Worm (Caenorhabditis elegans) whole organism, L4/young adult: ENCODE data around the gene srx-54.

Experiments used
- W03F9.2 ChIP-seq: fragments of 150-350 bp; optimal IDR thresholded peaks from 2 replicates; lab custom pipeline; 2014; ENCODE audit warnings: missing biosample characterization, missing genetic modification characterization
- dao-5 ChIP-seq: sonication (generic microtip); optimal IDR thresholded peaks from 2 replicates; lab custom pipeline; 2016; ENCODE audit warnings: missing genotype, missing genetic modification characterization, moderate library complexity, missing compliant biosample characterization
- him-1 ChIP-seq: sonication (generic microtip); optimal IDR thresholded peaks from 2 replicates; lab custom pipeline; 2016; ENCODE audit warnings: missing genotype, missing genetic modification reagents, missing genetic modification characterization, missing compliant biosample characterization

The srx-54 gene

DNA sequence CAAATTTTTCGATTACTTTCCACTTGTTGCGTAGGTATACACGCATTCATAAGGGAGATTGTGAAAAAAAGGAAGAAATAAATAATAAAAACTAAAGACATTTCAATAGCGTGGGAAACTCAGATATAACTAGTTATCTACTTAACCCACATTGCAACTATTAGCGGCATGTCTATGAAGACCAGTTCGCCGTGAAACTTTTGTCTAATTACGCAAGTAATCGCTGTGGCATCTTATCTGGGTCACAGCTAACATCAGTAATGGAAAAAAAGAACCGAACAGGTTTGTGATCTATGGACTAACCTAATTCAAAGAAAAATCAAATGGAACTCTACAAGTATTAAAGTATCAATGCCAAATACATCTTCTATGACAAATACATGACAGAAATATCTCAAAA is 38.2 kb downstream of the srx-54 start, which contains the start of gene clec-241:
TSS of gene clec-241 (minus strand) at position 101 of the 400 bp plus-strand sequence.
- TF ChIP-seq dao-5 (tag; lab: Kevin White, UChicago) (no peak), W03F9.2 (tag; lab: Kevin White, UChicago) (no peak), him-1 (tag; lab: Kevin White, UChicago) (no peak)

ce11 chrV:17014050-17014449 is 39.0 kb downstream of the srx-54 start, which contains the start of gene clc-13:
Gene clc-13 (plus strand): TSS chrV:17014408.
- no peak for TF ChIP-seq W03F9.2 (tag; lab: Kevin White, UChicago)
- no peak for TF ChIP-seq dao-5 (tag; lab: Kevin White, UChicago)
- no peak for TF ChIP-seq him-1 (tag; lab: Kevin White, UChicago)

DNA sequence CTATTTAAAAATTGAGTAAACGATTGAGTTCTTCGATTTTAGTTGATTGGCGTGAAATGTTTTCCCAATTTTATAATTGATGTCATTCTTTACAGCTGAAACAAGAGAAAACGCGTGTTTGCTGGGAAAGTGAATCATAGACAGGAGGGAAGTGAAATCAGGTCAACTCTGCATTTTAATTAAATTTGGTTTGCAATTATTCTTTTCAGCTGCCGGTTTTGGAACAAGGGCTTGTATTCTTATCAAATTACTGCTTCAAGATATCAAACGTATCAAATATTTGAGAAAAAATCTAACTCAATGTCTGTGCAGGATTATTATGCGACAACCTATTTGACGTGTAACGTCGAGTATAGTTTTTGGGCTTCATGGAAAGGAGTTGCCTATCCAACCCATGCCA is 41.8 kb downstream of the srx-54 start, which contains the start of gene srh-97:
TSS of gene srh-97 (plus strand) at position 301 of the 400 bp plus-strand sequence.
- TF ChIP-seq dao-5 (tag; lab: Kevin White, UChicago) (no peak), W03F9.2 (tag; lab: Kevin White, UChicago) (no peak), him-1 (tag; lab: Kevin White, UChicago) (no peak)

ce11 chrV:17019690-17020089 is 44.7 kb downstream of the srx-54 start, which contains the start of gene F49H6.17:
Gene F49H6.17 (plus strand): TSS chrV:17019990.
- TF ChIP-seq dao-5 (tag; lab: Kevin White, UChicago): no peak
- TF ChIP-seq him-1 (tag; lab: Kevin White, UChicago): no peak
- no peak for TF ChIP-seq W03F9.2 (tag; lab: Kevin White, UChicago)

DNA sequence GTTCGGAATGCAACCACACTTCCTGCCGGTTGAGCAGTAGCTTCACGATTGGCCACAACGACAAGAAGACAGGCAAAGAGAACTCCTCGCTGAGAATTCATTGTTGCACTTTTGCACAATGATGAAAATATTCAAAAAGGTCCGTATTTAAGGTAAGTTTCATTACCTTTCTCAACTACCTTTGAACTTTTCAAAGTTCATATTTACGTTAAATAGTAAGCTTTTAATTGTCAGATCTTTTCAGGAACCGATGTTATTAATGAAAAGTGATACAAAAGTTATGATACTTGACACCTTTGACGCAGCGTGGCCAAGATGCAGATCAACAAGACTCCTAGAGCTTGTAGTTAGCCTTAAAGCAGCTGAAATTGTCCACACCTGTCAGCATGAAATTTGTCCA is 46.3 kb downstream of the srx-54 start, which contains the start of gene F49H6.12:
TSS of gene F49H6.12 (minus strand) at position 101 of the 400 bp plus-strand sequence.
- TF ChIP-seq him-1 (tag; lab: Kevin White, UChicago): no peak

ce11 chrV:17022613-17023322 is 47.7 kb downstream of the srx-54 start, which contains the start of the genes F49H6.8 and F49H6.5:
Gene F49H6.8 (minus strand): TSS chrV:17022663.
Gene F49H6.5 (plus strand): TSS chrV:17023241.
- TF ChIP-seq dao-5 (tag; lab: Kevin White, UChicago): no peak
- TF ChIP-seq W03F9.2 (tag; lab: Kevin White, UChicago): no peak
- TF ChIP-seq him-1 (tag; lab: Kevin White, UChicago): no peak

- TF ChIP-seq him-1 (tag; lab: Kevin White, UChicago): no peak
- no peak for TF ChIP-seq W03F9.2 (tag; lab: Kevin White, UChicago)
- no peak for TF ChIP-seq dao-5 (tag; lab: Kevin White, UChicago)
These were observed 51.3 kb downstream of the srx-54 start, which contains the start of gene F49H6.15 for ce11 chrV:17026289-17026688. Gene F49H6.15 (minus strand): TSS chrV:17026389.
